Worm (Caenorhabditis elegans): ENCODE results near the gene pigw-1.

- no peak for TF ChIP-seq ama-1 (optimal IDR thresholded peaks at IDR 0.05)
- no peak for TF ChIP-seq sea-1 (GFP tag; conservative IDR thresholded peaks at IDR 0.05)
- TF ChIP-seq F13C5.2 (tag; optimal IDR thresholded peaks at IDR 0.05), result no peak
- no peak for TF ChIP-seq aly-1 (tag; optimal IDR thresholded peaks at IDR 0.05)
- no peak for TF ChIP-seq B0310.2 (tag; optimal IDR thresholded peaks at IDR 0.05)
- TF ChIP-seq flt-1 (GFP tag; IDR thresholded peaks at IDR 0.05), result no peak
- TF ChIP-seq hnd-1 (tag; optimal IDR thresholded peaks at IDR 0.05), result no peak
- no peak for TF ChIP-seq hmg-4 (GFP tag; optimal IDR thresholded peaks at IDR 0.05)
- no peak for TF ChIP-seq tbx-37 (GFP tag; conservative IDR thresholded peaks at IDR 0.05)
- no peak for TF ChIP-seq hmbx-1 (tag; optimal IDR thresholded peaks at IDR 0.05)
- no peak for TF ChIP-seq tra-4 (tag; optimal IDR thresholded peaks at IDR 0.05)
- no peak for TF ChIP-seq ceh-36 (tag; optimal IDR thresholded peaks at IDR 0.05)
Measured at ce11 chrII:2925806-2926558, 41.3 kb upstream of the pigw-1 start.

All from whole organism, early embryonic.